Fruit fly (Drosophila melanogaster) whole organism, larva: ENCODE data around the gene Ptth.

Experiments used
- noc ChIP-seq: fragments of 200-800 bp; sonication (Bioruptor generic); optimal IDR thresholded peaks from 3 replicates; lab custom pipeline; 2019; ENCODE audit warnings: missing biosample characterization, mild to moderate bottlenecking, missing genetic modification characterization, moderate library complexity

Gene Ptth

DNA sequence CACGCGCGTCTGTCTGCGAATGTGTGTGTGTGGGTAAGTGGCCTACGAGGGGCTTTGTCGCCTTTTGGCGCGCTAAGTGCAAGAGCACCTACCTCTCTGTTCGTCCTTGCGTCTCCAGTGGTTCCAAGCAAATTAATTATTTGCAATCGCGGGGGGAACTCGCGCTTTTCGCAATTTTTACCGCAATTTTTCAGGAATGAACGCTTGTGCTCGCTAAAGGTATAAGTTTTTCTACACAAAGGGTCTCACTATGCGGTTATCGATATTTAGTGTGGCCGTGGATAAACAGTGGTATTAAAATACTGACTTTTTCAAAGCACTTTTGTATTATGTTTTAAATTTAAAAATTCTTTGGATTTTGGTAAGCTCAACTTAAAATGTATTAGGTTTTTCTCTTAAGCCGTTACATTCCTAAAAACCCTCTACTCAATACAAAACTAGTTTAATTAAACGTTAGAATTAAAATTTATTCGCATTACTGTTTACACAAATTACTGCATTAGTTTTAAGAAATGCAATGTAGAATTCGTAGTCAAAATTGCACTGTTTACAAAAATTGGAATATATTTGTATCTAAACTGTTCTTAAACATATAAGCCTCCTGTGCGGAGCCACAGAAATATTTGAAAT, 34.2 kb downstream of the Ptth start, which contains the start of gene lwr:
TSS of gene lwr (minus strand) at position 243 of the 630 bp plus-strand sequence.
- TF ChIP-seq noc (tag; lab: Kevin White, UChicago) = no peak

DNA sequence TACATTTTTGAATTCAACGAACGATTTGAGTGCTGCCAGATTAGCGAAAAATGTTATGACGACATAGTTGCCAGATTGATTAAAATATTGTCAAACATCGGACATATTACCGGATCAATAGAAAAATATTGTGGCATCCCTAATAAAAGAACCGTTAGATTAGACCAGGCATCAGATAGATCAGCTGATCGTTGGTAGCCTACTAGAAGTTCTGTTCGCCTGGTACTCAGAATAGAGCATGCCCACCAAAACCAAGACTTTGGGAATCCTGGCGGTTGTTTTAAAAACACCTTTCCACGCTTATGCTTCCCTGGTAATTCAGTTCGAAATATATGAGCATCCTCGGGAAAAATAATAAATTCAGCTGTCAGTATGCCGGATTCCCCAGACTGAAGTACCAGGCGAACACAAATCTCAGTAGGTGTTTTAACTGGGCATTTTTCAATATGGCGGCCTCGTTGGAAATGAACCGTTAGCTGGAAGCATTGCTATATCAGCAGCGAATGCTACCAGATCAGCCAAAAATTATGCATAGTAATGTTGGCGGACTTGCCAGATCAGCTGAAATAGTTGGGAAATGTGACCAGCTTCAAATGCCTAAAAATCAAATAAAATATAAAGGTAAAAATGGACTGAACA, 36.0 kb downstream of the Ptth start:
- no peak for TF ChIP-seq noc (tag; lab: Kevin White, UChicago)

DNA sequence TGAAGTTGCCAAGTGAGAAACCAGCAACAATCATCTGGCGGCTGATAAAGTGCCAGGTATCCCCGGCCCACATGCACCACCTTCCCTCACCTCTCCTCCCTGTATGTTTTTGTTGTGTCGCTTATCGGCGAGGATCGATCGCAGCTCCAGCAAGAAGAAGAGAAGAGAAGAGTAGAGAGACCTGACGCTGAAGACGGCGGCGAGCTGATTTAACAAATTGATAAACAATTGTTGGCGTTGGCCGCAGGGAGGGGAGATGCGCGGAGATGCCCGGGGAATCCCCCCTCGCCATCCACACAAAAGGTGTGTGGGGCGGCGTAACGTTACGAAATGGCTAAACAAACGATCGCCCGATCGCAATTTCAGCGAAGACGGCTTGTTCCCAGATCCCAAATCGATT, 43.0 kb downstream of the Ptth start:
- TF ChIP-seq noc (tag; lab: Kevin White, UChicago) = no peak

DNA sequence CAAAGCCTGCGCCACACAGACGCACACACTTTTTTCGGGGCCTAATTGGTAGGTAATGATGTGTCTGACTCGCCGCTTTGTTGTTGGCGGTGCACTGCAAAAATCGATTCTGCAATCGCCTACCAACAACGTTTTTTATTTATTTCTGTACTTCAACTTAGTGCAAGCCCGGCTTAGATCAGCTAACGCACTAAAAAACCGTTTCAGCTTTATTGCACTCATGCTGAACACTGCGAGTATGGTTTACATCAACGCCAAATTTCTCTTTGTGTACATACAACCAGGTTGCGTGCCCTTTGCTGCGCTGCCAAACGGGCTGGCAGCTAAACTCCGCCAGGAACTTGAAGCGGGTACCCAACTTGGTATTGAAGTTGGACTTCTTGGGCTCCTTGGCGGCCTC, 46.5 kb downstream of the Ptth start:
- TF ChIP-seq noc (tag; lab: Kevin White, UChicago) = no peak

DNA sequence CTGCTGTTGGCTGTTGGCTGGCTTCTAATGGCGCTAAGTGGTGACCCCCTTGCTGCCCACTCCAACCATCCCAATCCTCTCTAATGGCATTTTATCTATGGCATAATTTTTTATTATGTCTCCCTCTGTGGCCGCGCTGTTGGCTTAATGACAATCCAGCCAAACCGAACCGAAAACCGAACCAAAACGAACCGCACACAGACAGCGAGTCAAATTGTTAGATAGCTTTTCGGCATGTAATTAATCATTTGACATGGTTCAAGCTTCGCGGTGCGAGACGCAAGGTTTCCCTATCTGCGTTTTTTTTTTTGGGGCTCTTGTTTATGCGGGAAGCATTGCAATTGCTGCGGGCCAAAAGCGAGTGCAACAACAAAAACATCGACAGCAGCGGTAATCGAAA, 49.0 kb downstream of the Ptth start:
- no peak for TF ChIP-seq noc (tag; lab: Kevin White, UChicago)

DNA sequence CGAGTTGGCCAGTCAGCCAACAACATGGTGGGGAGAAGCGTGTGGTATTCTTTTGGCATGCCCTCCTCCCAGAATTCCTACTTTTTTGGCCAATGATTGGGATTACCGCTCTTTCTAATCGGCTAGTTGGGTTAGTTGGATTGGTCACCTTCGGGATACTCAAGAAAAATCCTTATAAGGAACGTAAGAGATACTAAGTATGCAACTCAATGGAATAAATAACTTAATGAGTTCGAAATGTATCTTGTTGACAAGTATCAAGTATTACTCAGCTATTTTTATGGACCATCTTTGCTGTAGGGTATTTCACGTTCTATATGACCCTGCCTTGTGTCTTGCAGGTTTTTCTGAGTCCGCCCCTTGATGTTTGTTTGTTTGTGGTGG, 49.8 kb downstream of the Ptth start:
- no peak for TF ChIP-seq noc (tag; lab: Kevin White, UChicago)

DNA sequence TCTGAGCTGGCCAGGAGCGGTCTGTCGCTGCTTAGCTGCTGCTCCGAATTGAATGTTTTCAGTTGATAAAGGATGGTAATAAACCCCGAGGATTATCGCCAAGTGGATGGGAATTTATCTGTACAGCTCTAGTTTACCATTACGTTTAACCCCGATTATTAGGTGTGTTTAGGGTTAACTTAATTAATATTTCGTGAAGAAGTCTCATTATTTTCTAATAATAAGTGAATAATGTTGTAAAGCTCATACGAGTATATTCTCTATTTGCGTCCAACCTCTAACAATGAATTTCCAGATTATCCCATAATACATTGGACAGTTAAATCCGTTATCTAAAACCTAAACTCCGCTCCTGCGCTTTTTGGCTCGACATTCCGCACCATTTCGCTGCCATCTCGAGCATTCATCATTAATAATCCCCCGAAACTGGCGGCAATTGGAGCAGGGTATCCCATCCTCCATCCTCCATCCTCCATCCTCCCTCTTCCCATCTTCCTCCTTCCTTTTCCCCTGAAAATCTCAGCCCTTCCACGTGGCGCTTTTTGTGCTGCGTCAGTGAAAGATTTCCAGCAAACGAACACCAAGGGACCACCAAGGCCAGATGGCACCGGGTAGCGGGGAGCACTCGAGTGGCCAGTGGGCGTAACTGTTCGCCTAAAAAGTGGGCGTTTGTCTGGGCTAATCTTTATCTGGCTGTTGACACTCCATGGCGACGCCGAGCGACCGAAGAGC, 50.3 kb downstream of the Ptth start:
- TF ChIP-seq noc (tag; lab: Kevin White, UChicago) = no peak
